Worm (Caenorhabditis elegans) whole organism, L3 larva: ENCODE data around the gene fbxa-135.

ENCODE experiments used
- elt-1 ChIP-seq: fragments of 150-350 bp; optimal IDR thresholded peaks from 2 replicates; lab custom pipeline; 2014; ENCODE audit warnings: missing biosample characterization, missing genetic modification characterization
- fos-1 ChIP-seq: fragments of 150-350 bp; optimal IDR thresholded peaks from 2 replicates; lab custom pipeline; 2014; ENCODE audit warnings: missing biosample characterization, missing genetic modification characterization
- nhr-23 ChIP-seq: fragments of 150-350 bp; optimal IDR thresholded peaks from 2 replicates; lab custom pipeline; 2014; ENCODE audit warnings: missing biosample characterization, missing genetic modification reagents, missing genetic modification characterization
- nhr-77 ChIP-seq: fragments of 150-350 bp; optimal IDR thresholded peaks from 2 replicates; lab custom pipeline; 2014; ENCODE audit warnings: missing biosample characterization, missing genetic modification characterization
- unc-39 ChIP-seq: sonication (generic microtip); optimal IDR thresholded peaks from 4 replicates; lab custom pipeline; 2017; ENCODE audit warnings: missing biosample characterization, missing genetic modification characterization

DNA sequence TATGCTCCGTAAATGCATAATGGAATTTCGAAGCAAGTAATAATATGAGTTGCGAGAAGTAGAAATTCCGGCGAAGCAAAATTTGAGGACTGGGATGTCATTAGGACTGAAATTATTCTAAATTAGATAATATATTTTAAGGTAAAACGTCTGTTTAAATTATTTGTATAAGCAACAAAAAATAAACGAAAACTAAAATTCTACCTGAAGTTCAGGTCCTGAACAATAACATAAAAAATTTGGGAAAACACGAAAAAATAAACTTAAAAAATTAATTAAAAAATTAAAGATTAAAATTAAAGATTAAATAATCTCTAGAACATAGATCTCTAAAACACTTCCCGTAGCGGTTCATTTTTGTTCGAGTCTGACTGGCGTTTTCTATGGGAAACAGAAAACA lies 22.2 kb upstream of the fbxa-135 start, which contains the start of gene srh-251:
- TF ChIP-seq fos-1 (no peak), nhr-23 (no peak), elt-1 (tag; lab: Kevin White, UChicago) (no peak), unc-39 (tag; lab: Kevin White, UChicago) (no peak), nhr-77 (tag; lab: Kevin White, UChicago) (no peak)
